Fruit fly (Drosophila melanogaster) whole organism, embryonic: ENCODE data around the gene CG1640.

ENCODE experiments used
- CG13123 ChIP-seq: fragments of 200-800 bp; sonication (Bioruptor generic); optimal IDR thresholded peaks from 2 replicates; lab custom pipeline; 2016; ENCODE audit warnings: missing biosample characterization, missing genetic modification characterization
- CG13296 ChIP-seq: fragments of 200-800 bp; sonication (Bioruptor generic); optimal IDR thresholded peaks from 3 replicates; lab custom pipeline; 2018; ENCODE audit warnings: missing biosample characterization, mild to moderate bottlenecking, missing genetic modification characterization
- CG15269 ChIP-seq: fragments of 200-800 bp; sonication (Bioruptor generic); optimal IDR thresholded peaks from 2 replicates; lab custom pipeline; 2018; ENCODE audit warnings: missing biosample characterization, mild to moderate bottlenecking, missing genetic modification characterization, moderate library complexity
- CG16813 ChIP-seq: fragments of 200-800 bp; sonication (Bioruptor generic); IDR thresholded peaks from 3 replicates; pipeline ENCODE4 v1.3.6; 2022; ENCODE audit warnings: missing biosample characterization, missing genetic modification characterization; ENCODE audit not compliant: partially characterized antibody
- CG17568 ChIP-seq: fragments of 200-800 bp; sonication (Bioruptor generic); optimal IDR thresholded peaks from 2 replicates; lab custom pipeline; 2018; ENCODE audit warnings: missing biosample characterization, mild to moderate bottlenecking, missing genetic modification characterization, moderate library complexity
- CG2889 ChIP-seq: fragments of 200-800 bp; sonication (Bioruptor generic); IDR thresholded peaks from 3 replicates; pipeline ENCODE4 v1.3.6; 2022; ENCODE audit warnings: missing biosample characterization, missing genetic modification characterization
- CG30403 ChIP-seq: fragments of 200-800 bp; sonication (Bioruptor generic); optimal IDR thresholded peaks from 3 replicates; lab custom pipeline; 2016; ENCODE audit warnings: missing biosample characterization, missing genetic modification characterization
- CG34376 ChIP-seq: fragments of 200-800 bp; sonication (Bioruptor generic); optimal IDR thresholded peaks from 2 replicates; lab custom pipeline; 2018; ENCODE audit warnings: missing biosample characterization, mild to moderate bottlenecking, missing genetic modification characterization
- CG4328 ChIP-seq: fragments of 200-800 bp; sonication (Bioruptor generic); optimal IDR thresholded peaks from 3 replicates; lab custom pipeline; 2017; ENCODE audit warnings: missing biosample characterization, missing genetic modification reagents, missing genetic modification characterization
- CG4404 ChIP-seq: fragments of 200-800 bp; sonication (Bioruptor generic); IDR thresholded peaks from 2 replicates; pipeline ENCODE4 v1.3.6; 2022; ENCODE audit warnings: missing biosample characterization, missing genetic modification characterization
- CG4424 ChIP-seq: fragments of 200-800 bp; sonication (Bioruptor generic); optimal IDR thresholded peaks from 3 replicates; lab custom pipeline; 2016; ENCODE audit warnings: missing biosample characterization, missing genetic modification characterization
- CG6683 ChIP-seq: fragments of 200-800 bp; sonication (Bioruptor generic); optimal IDR thresholded peaks from 2 replicates; lab custom pipeline; 2017; ENCODE audit warnings: missing biosample characterization, mild to moderate bottlenecking, missing genetic modification characterization, missing genetic modification reagents
- CG6689 ChIP-seq: fragments of 200-800 bp; sonication (Bioruptor generic); IDR thresholded peaks from 2 replicates; pipeline ENCODE4 v1.3.6; 2022; ENCODE audit warnings: missing biosample characterization, missing genetic modification characterization
- CG6765 ChIP-seq: fragments of 200-800 bp; sonication (Bioruptor generic); optimal IDR thresholded peaks from 3 replicates; lab custom pipeline; 2017; ENCODE audit warnings: missing biosample characterization, mild to moderate bottlenecking, missing genetic modification characterization
- CG6791 ChIP-seq: fragments of 200-800 bp; sonication (Bioruptor generic); IDR thresholded peaks from 3 replicates; pipeline ENCODE4 v1.3.6; 2022; ENCODE audit warnings: missing biosample characterization, missing genetic modification characterization; ENCODE audit not compliant: partially characterized antibody
- CG9876 ChIP-seq: fragments of 200-800 bp; sonication (Bioruptor generic); optimal IDR thresholded peaks from 2 replicates; lab custom pipeline; 2016; ENCODE audit warnings: missing biosample characterization, missing genetic modification characterization
- CG9932 ChIP-seq: fragments of 200-800 bp; sonication (Bioruptor generic); IDR thresholded peaks from 2 replicates; pipeline ENCODE4 v1.3.6; 2022; ENCODE audit warnings: missing biosample characterization, missing genetic modification characterization
- D19A ChIP-seq: fragments of 200-800 bp; optimal IDR thresholded peaks from 3 replicates; lab custom pipeline; 2019; ENCODE audit warnings: missing biosample characterization, mild to moderate bottlenecking, missing genetic modification characterization, moderate library complexity
- Dfd ChIP-seq, 2 experiments: fragments of >200 bp; optimal IDR thresholded peaks; 2 replicates each; lab custom pipeline; 2017; ENCODE audit warnings: missing biosample characterization in 2 of 2, missing genetic modification characterization in 2 of 2
- Drgx ChIP-seq: fragments of 200-800 bp; sonication (Bioruptor generic); IDR thresholded peaks from 2 replicates; pipeline ENCODE4 v1.3.6; 2022; ENCODE audit warnings: missing biosample characterization, missing genetic modification characterization
- E2f1 ChIP-seq: fragments of 200-800 bp; sonication (Bioruptor generic); IDR thresholded peaks from 2 replicates; pipeline ENCODE4 v1.3.6; 2022; ENCODE audit warnings: missing biosample characterization, missing genetic modification characterization
- Hsf ChIP-seq: fragments of 200-800 bp; sonication (Bioruptor generic); optimal IDR thresholded peaks from 3 replicates; lab custom pipeline; 2016; ENCODE audit warnings: missing biosample characterization, missing genetic modification characterization
- Med ChIP-seq: fragments of 200-800 bp; sonication (Bioruptor generic); peaks from one replicate; lab custom pipeline; 2016; ENCODE audit warnings: missing biosample characterization, missing genetic modification characterization, mild to moderate bottlenecking, inconsistent platforms, moderate library complexity
- NfI ChIP-seq: fragments of 200-800 bp; sonication (Bioruptor generic); optimal IDR thresholded peaks from 3 replicates; lab custom pipeline; 2018; ENCODE audit warnings: missing biosample characterization, mild to moderate bottlenecking, missing genetic modification characterization, moderate library complexity
- Oaz ChIP-seq: fragments of 200-800 bp; sonication (Bioruptor generic); IDR thresholded peaks from 2 replicates; pipeline ENCODE4 v1.3.6; 2022; ENCODE audit warnings: missing biosample characterization, missing genetic modification characterization
- Pdp1 ChIP-seq, 2 experiments: fragments of 200-800 bp; sonication (Bioruptor generic); optimal IDR thresholded peaks; 3 replicates each; lab custom pipeline; 2016; ENCODE audit warnings: missing biosample characterization in 2 of 2, missing genetic modification characterization in 2 of 2, mild to moderate bottlenecking in 1 of 2, moderate library complexity in 1 of 2
- Poxn ChIP-seq: fragments of 200-800 bp; sonication (Bioruptor generic); IDR thresholded peaks from 2 replicates; pipeline ENCODE4 v1.3.6; 2022; ENCODE audit warnings: missing biosample characterization, missing genetic modification characterization
- Six4 ChIP-seq: fragments of 200-800 bp; sonication (Bioruptor generic); optimal IDR thresholded peaks from 2 replicates; lab custom pipeline; 2016; ENCODE audit warnings: missing biosample characterization, missing genetic modification characterization
- Ssrp ChIP-seq: fragments of 200-800 bp; sonication (Bioruptor generic); optimal IDR thresholded peaks from 2 replicates; lab custom pipeline; 2018; ENCODE audit warnings: missing biosample characterization, mild to moderate bottlenecking, missing genetic modification characterization, moderate library complexity
- TFAM ChIP-seq: fragments of 200-800 bp; sonication (Bioruptor generic); optimal IDR thresholded peaks from 2 replicates; lab custom pipeline; 2017; ENCODE audit warnings: missing biosample characterization, missing genetic modification characterization, inconsistent platforms
- Taf1 ChIP-seq: fragments of 200-800 bp; sonication (Bioruptor generic); IDR thresholded peaks from 2 replicates; pipeline ENCODE4 v1.3.6; 2022; ENCODE audit warnings: missing biosample characterization, missing genetic modification characterization
- ase ChIP-seq: fragments of 200-800 bp; sonication (Bioruptor generic); IDR thresholded peaks from 3 replicates; pipeline ENCODE4 v1.3.6; 2022; ENCODE audit warnings: missing biosample characterization, missing genetic modification characterization
- ash1 ChIP-seq: fragments of 200-800 bp; sonication (Bioruptor generic); optimal IDR thresholded peaks from 2 replicates; lab custom pipeline; 2018; ENCODE audit warnings: missing biosample characterization, mild to moderate bottlenecking, missing genetic modification characterization
- btn ChIP-seq: fragments of 200-800 bp; sonication (Bioruptor generic); optimal IDR thresholded peaks from 2 replicates; lab custom pipeline; 2016; ENCODE audit warnings: missing biosample characterization, missing genetic modification characterization
- cato ChIP-seq: fragments of 200-800 bp; sonication (Bioruptor generic); optimal IDR thresholded peaks from 2 replicates; lab custom pipeline; 2016; ENCODE audit warnings: missing biosample characterization, missing genetic modification characterization, borderline replicate concordance
- crol ChIP-seq: fragments of 200-800 bp; sonication (Bioruptor generic); IDR thresholded peaks from 2 replicates; pipeline ENCODE4 v1.3.6; 2022; ENCODE audit warnings: missing biosample characterization, missing genetic modification characterization
- gfzf ChIP-seq: fragments of 200-800 bp; sonication (Bioruptor generic); optimal IDR thresholded peaks from 2 replicates; lab custom pipeline; 2016; ENCODE audit warnings: missing biosample characterization, mild to moderate bottlenecking, missing genetic modification characterization, moderate library complexity
- nau ChIP-seq: fragments of 200-800 bp; sonication (Bioruptor generic); optimal IDR thresholded peaks from 3 replicates; lab custom pipeline; 2017; ENCODE audit warnings: missing biosample characterization, mild to moderate bottlenecking, missing genetic modification characterization, missing genetic modification reagents
- oc ChIP-seq: fragments of 200-800 bp; sonication (Bioruptor generic); optimal IDR thresholded peaks from 2 replicates; lab custom pipeline; 2018; ENCODE audit warnings: missing biosample characterization, mild to moderate bottlenecking, missing genetic modification characterization, moderate library complexity
- p53 ChIP-seq: fragments of 200-800 bp; sonication (Bioruptor generic); optimal IDR thresholded peaks from 2 replicates; lab custom pipeline; 2016; ENCODE audit warnings: missing biosample characterization, missing genetic modification characterization
- pb ChIP-seq: fragments of 200-800 bp; sonication (Bioruptor generic); optimal IDR thresholded peaks from 3 replicates; lab custom pipeline; 2016; ENCODE audit warnings: missing biosample characterization, missing genetic modification characterization
- pros ChIP-seq: fragments of 200-800 bp; sonication (Bioruptor generic); optimal IDR thresholded peaks from 3 replicates; lab custom pipeline; 2019; ENCODE audit warnings: missing biosample characterization, mild to moderate bottlenecking, missing genetic modification characterization, moderate library complexity
- pum ChIP-seq: fragments of 200-800 bp; sonication (Bioruptor generic); optimal IDR thresholded peaks from 2 replicates; lab custom pipeline; 2016; ENCODE audit warnings: missing biosample characterization, missing genetic modification characterization
- sob ChIP-seq: fragments of 200-800 bp; sonication (Bioruptor generic); IDR thresholded peaks from 2 replicates; pipeline ENCODE4 v1.3.6; 2022; ENCODE audit warnings: missing biosample characterization, missing genetic modification characterization
- ssp ChIP-seq: fragments of 200-800 bp; sonication (Bioruptor generic); IDR thresholded peaks from 2 replicates; pipeline ENCODE4 v1.3.6; 2022; ENCODE audit warnings: missing biosample characterization, missing genetic modification characterization
- tna ChIP-seq: fragments of 200-800 bp; sonication (Bioruptor generic); IDR thresholded peaks from 2 replicates; pipeline ENCODE4 v1.3.6; 2022; ENCODE audit warnings: missing biosample characterization, missing genetic modification characterization; ENCODE audit not compliant: partially characterized antibody
- unc-4 ChIP-seq: fragments of 200-800 bp; sonication (Bioruptor generic); IDR thresholded peaks from 2 replicates; pipeline ENCODE4 v1.3.6; 2022; ENCODE audit warnings: missing biosample characterization, missing genetic modification characterization; ENCODE audit not compliant: partially characterized antibody
- unpg ChIP-seq: fragments of 200-800 bp; sonication (Bioruptor generic); optimal IDR thresholded peaks from 3 replicates; lab custom pipeline; 2018; ENCODE audit warnings: missing biosample characterization, mild to moderate bottlenecking, missing genetic modification characterization, moderate library complexity
- usp ChIP-seq: fragments of >200 bp; optimal IDR thresholded peaks from 2 replicates; lab custom pipeline; 2017; ENCODE audit warnings: missing biosample characterization, missing genetic modification characterization

Gene CG1640

dm6 chrX:13403962-13404830, 33.8 kb downstream of the CG1640 start, which contains the start of gene GstT4 (continued):
- TF ChIP-seq CG34376 (GFP tag; lab: Kevin White, UChicago) (peak; percentile 33), CG4328 (GFP tag; lab: Kevin White, UChicago) (no peak), Taf1 (GFP tag; lab: Robert Waterston, UW) (0 out of 2 replicates have a peak, but pooled peaks have one; percentile 18), TFAM (no peak), Hsf (GFP tag; lab: Kevin White, UChicago) (peak; percentile 49), CG4424 (GFP tag; lab: Kevin White, UChicago) (peak; percentile 33), CG6765 (GFP tag; lab: Kevin White, UChicago) (no peak), unpg (peak; percentile 1), Oaz (GFP tag; lab: Robert Waterston, UW) (no peak), CG15269 (tag; lab: Kevin White, UChicago) (no peak), CG30403 (GFP tag; lab: Kevin White, UChicago) (peak; percentile 65), ase (GFP tag; lab: Robert Waterston, UW) (peak; percentile 8; the same call in 1 of the 3 replicates), CG6683 (GFP tag; lab: Kevin White, UChicago) (no peak), p53 (no peak), Med (GFP tag; lab: Kevin White, UChicago) (peak; percentile 71), E2f1 (GFP tag; lab: Robert Waterston, UW) (0 out of 2 replicates have a peak, but pooled peaks have one; percentile 13), usp (GFP tag; lab: Kevin White, UChicago) (no peak), CG16813 (GFP tag; lab: Robert Waterston, UW) (no peak), CG6791 (GFP tag; lab: Robert Waterston, UW) (no peak), crol (GFP tag; lab: Robert Waterston, UW) (peak; percentile 86), CG6689 (GFP tag; lab: Robert Waterston, UW) (peak; percentile 39), Poxn (GFP tag; lab: Robert Waterston, UW) (no peak), gfzf (GFP tag; lab: Kevin White, UChicago) (no peak), tna (no peak), Drgx (GFP tag; lab: Robert Waterston, UW) (peak; percentile 98), NfI (GFP tag; lab: Kevin White, UChicago) (no peak), Dfd (GFP tag; optimal IDR thresholded peaks at IDR 0.05; lab: Kevin White, UChicago) (no peak), CG4404 (GFP tag; lab: Robert Waterston, UW) (no peak), CG13296 (GFP tag; lab: Kevin White, UChicago) (no peak), pum (peak; percentile 34), ash1 (GFP tag; lab: Kevin White, UChicago) (no peak), unc-4 (no peak), btn (GFP tag; lab: Kevin White, UChicago) (peak; percentile 34), oc (no peak), Pdp1 (GFP tag; optimal IDR thresholded peaks at IDR 0.05; lab: Kevin White, UChicago) (peak; percentile 43 to 47), CG13123 (no peak), D19A (tag; lab: Kevin White, UChicago) (peak; percentile 99), Six4 (GFP tag; lab: Kevin White, UChicago) (no peak), CG9876 (GFP tag; lab: Kevin White, UChicago) (peak; percentile 33), sob (GFP tag; lab: Robert Waterston, UW) (peak; percentile 44; the same call in 1 of the 2 replicates), pb (peak; percentile 5), CG9932 (GFP tag; lab: Robert Waterston, UW) (peak; percentile 76), Ssrp (peak; percentile 32), pros (GFP tag; lab: Kevin White, UChicago) (no peak), ssp (GFP tag; lab: Robert Waterston, UW) (peak; percentile 18; the same call in 1 of the 2 replicates), cato (GFP tag; lab: Kevin White, UChicago) (no peak), CG2889 (peak; percentile 65; the same call in 1 of the 3 replicates), nau (no peak), CG17568 (GFP tag; lab: Kevin White, UChicago) (no peak)
